Fruit fly (Drosophila melanogaster) whole organism, pupa: ENCODE results near the gene CG31550.

Source experiments
- CG10348 ChIP-seq: fragments of 200-800 bp; sonication (Bioruptor generic); IDR thresholded peaks from 2 replicates; pipeline ENCODE4 v1.3.6; 2022; ENCODE audit warnings: missing biosample characterization, missing genetic modification characterization
- CG12605 ChIP-seq: fragments of 200-800 bp; sonication (Bioruptor generic); IDR thresholded peaks from 2 replicates; pipeline ENCODE4 v1.3.6; 2022; ENCODE audit warnings: missing biosample characterization, missing genetic modification characterization
- CG13204 ChIP-seq: fragments of 200-800 bp; sonication (Bioruptor generic); optimal IDR thresholded peaks from 2 replicates; lab custom pipeline; 2018; ENCODE audit warnings: missing biosample characterization, mild to moderate bottlenecking, missing genetic modification characterization, moderate library complexity
- CG14655 ChIP-seq: fragments of 200-800 bp; sonication (Bioruptor generic); optimal IDR thresholded peaks from 3 replicates; lab custom pipeline; 2017; ENCODE audit warnings: mild to moderate bottlenecking, missing biosample characterization, missing genetic modification reagents, missing genetic modification characterization
- CG15710 ChIP-seq: fragments of 200-800 bp; sonication (Bioruptor generic); optimal IDR thresholded peaks from 2 replicates; lab custom pipeline; 2018; ENCODE audit warnings: missing biosample characterization, mild to moderate bottlenecking, missing genetic modification characterization, moderate library complexity
- CG17806 ChIP-seq: fragments of 200-800 bp; sonication (Bioruptor generic); optimal IDR thresholded peaks from 2 replicates; lab custom pipeline; 2018; ENCODE audit warnings: missing biosample characterization, mild to moderate bottlenecking, missing genetic modification characterization, moderate library complexity
- CG32121 ChIP-seq: fragments of 200-800 bp; sonication (Bioruptor generic); IDR thresholded peaks from 2 replicates; pipeline ENCODE4 v1.3.6; 2022; ENCODE audit warnings: missing biosample characterization, missing genetic modification characterization
- CG34367 ChIP-seq: fragments of 200-800 bp; sonication (Bioruptor generic); optimal IDR thresholded peaks from 2 replicates; lab custom pipeline; 2018; ENCODE audit warnings: missing biosample characterization, mild to moderate bottlenecking, missing genetic modification characterization
- CG4496 ChIP-seq: fragments of 200-800 bp; sonication (Bioruptor generic); IDR thresholded peaks from 3 replicates; pipeline ENCODE4 v1.3.6; 2022; ENCODE audit warnings: missing biosample characterization, missing genetic modification characterization
- CG8159 ChIP-seq: fragments of 200-800 bp; sonication (Bioruptor generic); optimal IDR thresholded peaks from 3 replicates; lab custom pipeline; 2018; ENCODE audit warnings: missing biosample characterization, mild to moderate bottlenecking, missing genetic modification characterization, moderate library complexity
- CG8301 ChIP-seq: fragments of 200-800 bp; sonication (Bioruptor generic); optimal IDR thresholded peaks from 2 replicates; lab custom pipeline; 2018; ENCODE audit warnings: missing biosample characterization, mild to moderate bottlenecking, missing genetic modification characterization
- CG9948 ChIP-seq: fragments of 200-800 bp; sonication (Bioruptor generic); optimal IDR thresholded peaks from 2 replicates; lab custom pipeline; 2018; ENCODE audit warnings: missing biosample characterization, mild to moderate bottlenecking, missing genetic modification characterization, moderate library complexity
- D1 ChIP-seq: fragments of 200-800 bp; sonication (Bioruptor generic); optimal IDR thresholded peaks from 2 replicates; lab custom pipeline; 2018; ENCODE audit warnings: missing biosample characterization, mild to moderate bottlenecking, missing genetic modification characterization, moderate library complexity
- EcR ChIP-seq: fragments of 200-800 bp; sonication (Bioruptor generic); optimal IDR thresholded peaks from 3 replicates; lab custom pipeline; 2019; ENCODE audit warnings: missing biosample characterization, missing genetic modification characterization, mild to moderate bottlenecking, moderate library complexity, missing genetic modification reagents
- Ets98B ChIP-seq: fragments of 200-800 bp; sonication (Bioruptor generic); IDR thresholded peaks from 2 replicates; pipeline ENCODE4 v1.3.6; 2022; ENCODE audit warnings: missing biosample characterization, missing genetic modification characterization
- Pif1A ChIP-seq: fragments of 200-800 bp; sonication (Bioruptor generic); optimal IDR thresholded peaks from 3 replicates; lab custom pipeline; 2016; ENCODE audit warnings: missing biosample characterization, missing genetic modification characterization
- Pif1B ChIP-seq: fragments of 200-800 bp; sonication (Bioruptor generic); optimal IDR thresholded peaks from 3 replicates; lab custom pipeline; 2016; ENCODE audit warnings: missing biosample characterization, missing genetic modification characterization
- Snoo ChIP-seq: fragments of 200-800 bp; sonication (Bioruptor generic); optimal IDR thresholded peaks from 3 replicates; lab custom pipeline; 2017; ENCODE audit warnings: missing biosample characterization, mild to moderate bottlenecking, missing genetic modification characterization, inconsistent platforms
- fd96Ca ChIP-seq: fragments of 200-800 bp; sonication (Bioruptor generic); IDR thresholded peaks from 3 replicates; pipeline ENCODE4 v1.3.6; 2022; ENCODE audit warnings: missing biosample characterization, missing genetic modification characterization
- gl ChIP-seq: fragments of 200-800 bp; sonication (Bioruptor generic); optimal IDR thresholded peaks from 2 replicates; lab custom pipeline; 2018; ENCODE audit warnings: missing biosample characterization, mild to moderate bottlenecking, missing genetic modification characterization
- rn ChIP-seq: fragments of 200-800 bp; sonication (Bioruptor generic); IDR thresholded peaks from 2 replicates; pipeline ENCODE4 v1.3.6; 2022; ENCODE audit warnings: missing biosample characterization, missing genetic modification characterization

Gene CG31550

dm6 chr3R:5466875-5467274 lies 18.5 kb upstream of the CG31550 start, which contains the start of gene RpL35A:
RpL35A (minus strand) TSS chr3R:5467101.
- TF ChIP-seq Pif1B (no peak), CG32121 (GFP tag; lab: Robert Waterston, UW) (no peak), D1 (tag; lab: Kevin White, UChicago) (no peak), CG9948 (tag; lab: Kevin White, UChicago) (no peak), CG13204 (no peak), CG14655 (no peak), gl (tag; lab: Kevin White, UChicago) (peak; percentile 18), CG15710 (peak; percentile 33), rn (GFP tag; lab: Robert Waterston, UW) (no peak), CG8301 (tag; lab: Kevin White, UChicago) (peak; percentile 10), CG8159 (peak; percentile 32), CG12605 (GFP tag; lab: Robert Waterston, UW) (peak; percentile 73), Ets98B (no peak), EcR (GFP tag; lab: Kevin White, UChicago) (no peak), Pif1A (GFP tag; lab: Kevin White, UChicago) (no peak), Snoo (peak; percentile 82), CG4496 (GFP tag; lab: Robert Waterston, UW) (peak; percentile 76), CG17806 (peak; percentile 28), fd96Ca (GFP tag; lab: Robert Waterston, UW) (no peak), CG10348 (GFP tag; lab: Robert Waterston, UW) (no peak), CG34367 (tag; lab: Kevin White, UChicago) (peak; percentile 69)

DNA sequence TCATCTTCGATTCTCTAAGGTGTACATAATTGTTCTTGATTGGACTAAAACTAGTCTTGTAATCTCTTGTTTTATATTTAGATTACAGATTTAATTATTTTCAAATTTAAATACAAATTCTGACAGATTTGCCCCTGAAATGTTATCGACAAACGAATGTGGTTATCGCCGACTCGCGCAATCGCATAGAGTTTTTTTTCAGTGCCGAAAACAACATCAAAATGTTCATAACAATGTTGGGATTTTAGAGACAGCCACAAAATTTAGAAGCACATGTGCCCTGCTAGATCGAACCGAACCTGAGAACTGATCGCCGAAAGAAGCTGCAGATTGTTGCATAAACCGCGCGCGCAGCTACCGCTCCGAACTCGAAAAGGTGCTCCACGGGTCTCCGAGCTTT lies 17.7 kb upstream of the CG31550 start, which contains the start of gene POLDIP2:
Gene POLDIP2, plus strand, starts transcription at position 160 of the 400 bp plus-strand sequence.
- no peak for TF ChIP-seq CG10348 (GFP tag; lab: Robert Waterston, UW)
- TF ChIP-seq Snoo: no peak
- no peak for TF ChIP-seq fd96Ca (GFP tag; lab: Robert Waterston, UW)
- no peak for TF ChIP-seq D1 (tag; lab: Kevin White, UChicago)
- no peak for TF ChIP-seq CG17806
- TF ChIP-seq CG13204: no peak
- no peak for TF ChIP-seq CG14655
- no peak for TF ChIP-seq CG8301 (tag; lab: Kevin White, UChicago)
- TF ChIP-seq, all 21 proteins: peak for 0

DNA sequence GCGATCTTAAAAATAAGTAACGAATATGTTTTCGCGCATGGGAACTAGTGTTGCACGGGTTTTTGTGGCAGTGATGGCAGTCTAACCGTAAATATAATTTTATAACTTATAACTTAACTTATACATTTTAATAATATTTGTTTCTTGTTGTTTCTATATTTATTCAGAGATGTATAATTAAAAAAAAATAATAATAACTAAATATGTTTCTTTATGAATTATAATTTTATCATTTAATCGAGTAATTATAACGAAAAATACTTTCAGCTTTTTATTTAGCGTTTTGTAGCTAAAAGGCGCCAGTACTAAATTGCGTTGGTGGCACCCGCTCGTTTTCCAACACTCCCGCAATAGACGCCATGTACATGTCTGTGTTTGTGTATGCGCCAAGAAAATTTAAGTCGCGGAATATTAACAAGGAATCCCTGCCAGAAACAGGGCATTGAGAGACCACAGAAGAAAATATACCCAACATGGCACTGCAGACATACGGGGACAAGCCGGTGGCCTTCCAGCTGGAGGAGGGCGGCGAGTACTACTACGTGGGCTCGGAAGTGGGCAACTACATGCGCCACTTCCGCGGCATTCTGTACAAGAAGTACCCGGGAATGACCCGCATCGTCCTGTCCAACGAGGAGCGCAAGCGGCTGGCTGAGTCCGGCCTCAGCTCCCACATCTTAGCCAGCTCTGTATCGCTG lies 14.6 kb upstream of the CG31550 start, which contains the start of the genes mRpL44 and Snr1:
Gene mRpL44, minus strand, starts transcription at position 51 of the 698 bp plus-strand sequence.
Gene Snr1, plus strand, starts transcription at position 341 of the 698 bp plus-strand sequence.
- 0 out of 3 replicates have a peak, but pooled peaks have one; percentile 21 for TF ChIP-seq CG4496 (GFP tag; lab: Robert Waterston, UW)
- TF ChIP-seq CG32121 (GFP tag; lab: Robert Waterston, UW): 0 out of 2 replicates have a peak, but pooled peaks have one; percentile 9
- no peak for TF ChIP-seq CG8159
- TF ChIP-seq CG12605 (GFP tag; lab: Robert Waterston, UW): no peak
- peak; percentile 55 for TF ChIP-seq Snoo
- TF ChIP-seq fd96Ca (GFP tag; lab: Robert Waterston, UW): 0 out of 3 replicates have a peak, but pooled peaks have one; percentile 49
- no peak for TF ChIP-seq Pif1A (GFP tag; lab: Kevin White, UChicago)
- TF ChIP-seq rn (GFP tag; lab: Robert Waterston, UW): no peak
- no peak for TF ChIP-seq CG17806
- peak; percentile 50 for TF ChIP-seq CG15710
- no peak for TF ChIP-seq CG10348 (GFP tag; lab: Robert Waterston, UW)
- no peak for TF ChIP-seq CG14655
- peak; percentile 7 for TF ChIP-seq CG9948 (tag; lab: Kevin White, UChicago)
- TF ChIP-seq Ets98B: no peak
- no peak for TF ChIP-seq EcR (GFP tag; lab: Kevin White, UChicago)
- no peak for TF ChIP-seq D1 (tag; lab: Kevin White, UChicago)
- TF ChIP-seq Pif1B: no peak
- TF ChIP-seq CG13204: no peak
- TF ChIP-seq CG34367 (tag; lab: Kevin White, UChicago): no peak
- no peak for TF ChIP-seq gl (tag; lab: Kevin White, UChicago)

DNA sequence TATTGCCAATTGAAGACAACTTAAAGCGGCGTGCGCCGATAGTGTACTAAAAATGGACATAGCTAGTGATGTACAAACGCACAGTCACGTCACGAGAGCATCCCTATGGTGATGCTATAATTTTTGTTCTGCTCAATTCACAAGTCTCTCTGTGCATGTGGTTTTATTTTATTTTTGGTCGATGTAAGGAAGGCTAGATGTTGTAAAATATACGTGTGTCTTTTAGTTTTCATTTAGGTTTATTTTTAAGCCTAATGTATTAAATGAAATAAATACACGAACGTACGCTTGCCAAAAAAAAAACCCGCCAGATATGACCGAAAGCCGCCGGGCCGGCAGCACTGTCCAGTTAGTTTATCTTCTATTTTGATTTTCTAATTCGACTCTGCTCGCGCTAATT lies 10.8 kb upstream of the CG31550 start, which contains the start of the genes CG45100, HDAC3 and Hcs:
Gene CG45100, minus strand, starts transcription at position 50 of the 400 bp plus-strand sequence.
Gene HDAC3, minus strand, starts transcription at position 50 of the 400 bp plus-strand sequence.
Gene Hcs, plus strand, starts transcription at position 349 of the 400 bp plus-strand sequence.
- TF ChIP-seq CG15710 (peak; percentile 19), rn (GFP tag; lab: Robert Waterston, UW) (no peak), CG10348 (GFP tag; lab: Robert Waterston, UW) (no peak), fd96Ca (GFP tag; lab: Robert Waterston, UW) (0 out of 3 replicates have a peak, but pooled peaks have one; percentile 15)

DNA sequence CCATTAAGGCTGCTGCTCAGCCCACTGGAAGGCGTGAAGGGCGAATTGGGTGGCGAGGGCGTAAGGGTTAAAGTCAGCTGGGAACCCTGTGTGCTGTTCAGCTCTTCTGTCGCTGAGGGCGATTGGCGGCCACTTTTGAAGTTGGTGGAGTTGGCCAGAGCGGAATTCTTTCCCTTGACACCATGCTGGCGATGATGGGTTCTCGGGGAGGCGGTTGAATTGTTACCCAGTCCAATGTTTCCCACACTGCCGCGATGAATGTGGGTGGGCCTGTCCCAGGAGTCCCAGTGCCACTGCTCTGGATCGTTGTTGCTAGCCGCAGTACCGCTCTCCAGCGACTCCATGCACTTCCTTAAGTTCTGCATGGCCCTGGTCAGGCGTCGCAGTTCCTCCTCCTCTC lies 2.6 kb upstream of the CG31550 start:
- no peak for TF ChIP-seq Snoo
- TF ChIP-seq EcR (GFP tag; lab: Kevin White, UChicago): no peak

DNA sequence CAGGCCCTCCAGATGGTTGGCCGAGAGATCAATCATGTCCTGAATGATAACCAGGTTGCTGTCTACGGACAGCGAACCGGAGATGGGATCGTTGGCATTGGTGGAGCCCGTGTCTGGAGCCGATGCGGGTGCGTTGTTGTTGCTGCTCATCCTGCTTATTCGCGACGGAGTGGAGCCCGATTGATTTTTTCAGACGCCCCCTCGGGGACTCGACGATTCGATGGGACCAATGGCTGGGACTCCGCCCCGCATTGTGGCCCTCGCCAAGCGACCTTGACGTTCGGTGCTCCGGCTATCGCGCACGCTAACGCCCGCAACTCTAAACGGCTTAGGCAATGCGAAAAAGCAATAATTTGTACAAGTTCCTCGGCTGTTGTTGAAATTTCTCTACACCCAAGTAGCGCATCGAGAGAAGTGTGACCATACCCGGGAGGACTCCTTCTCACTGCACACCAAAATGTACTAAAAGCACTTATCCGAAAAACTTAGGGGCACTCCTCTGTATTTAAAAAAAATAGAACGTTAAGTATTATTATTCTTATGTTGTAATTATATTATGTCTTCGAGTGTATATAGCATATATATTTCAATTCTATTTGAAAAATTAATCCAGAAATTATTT lies 1.7 kb upstream of the CG31550 start, which contains the start of gene ksr:
Gene ksr, minus strand, starts transcription at position 419 of the 622 bp plus-strand sequence.
- peak; percentile 29; the same call in 1 of the 3 replicates for TF ChIP-seq CG4496 (GFP tag; lab: Robert Waterston, UW)
- peak; percentile 22 for TF ChIP-seq CG15710
- 0 out of 2 replicates have a peak, but pooled peaks have one; percentile 33 for TF ChIP-seq CG12605 (GFP tag; lab: Robert Waterston, UW)
- TF ChIP-seq Pif1A (GFP tag; lab: Kevin White, UChicago): no peak
- TF ChIP-seq CG34367 (tag; lab: Kevin White, UChicago): no peak
- TF ChIP-seq Ets98B: peak; percentile 8; the same call in 1 of the 2 replicates
- no peak for TF ChIP-seq CG8159
